Fruit fly (Drosophila melanogaster) whole organism, prepupa: ENCODE measurements around the gene Cp36.

Experiments used
- CG11762 ChIP-seq: fragments of 200-800 bp; sonication (Bioruptor generic); optimal IDR thresholded peaks from 3 replicates; lab custom pipeline; 2016; ENCODE audit warnings: missing biosample characterization, missing genetic modification characterization; ENCODE audit not compliant: insufficient read depth
- CG1621 ChIP-seq: fragments of 200-800 bp; sonication (Bioruptor generic); optimal IDR thresholded peaks from 3 replicates; lab custom pipeline; 2018; ENCODE audit warnings: missing biosample characterization, mild to moderate bottlenecking, missing genetic modification characterization
- CG16779 ChIP-seq: fragments of 200-800 bp; sonication (Bioruptor generic); optimal IDR thresholded peaks from 3 replicates; lab custom pipeline; 2017; ENCODE audit warnings: missing biosample characterization, mild to moderate bottlenecking, missing genetic modification characterization
- CG31627 ChIP-seq: fragments of 200-800 bp; sonication (Bioruptor generic); optimal IDR thresholded peaks from 3 replicates; lab custom pipeline; 2016; ENCODE audit warnings: missing biosample characterization, missing genetic modification characterization
- CG3919 ChIP-seq: fragments of 200-800 bp; sonication (Bioruptor generic); optimal IDR thresholded peaks from 3 replicates; lab custom pipeline; 2016; ENCODE audit warnings: missing biosample characterization, missing genetic modification characterization
- CG6163 ChIP-seq: fragments of 200-800 bp; sonication (Bioruptor generic); IDR thresholded peaks from 3 replicates; pipeline ENCODE4 v1.3.6; 2022; ENCODE audit warnings: missing biosample characterization, missing genetic modification characterization
- CG6808 ChIP-seq: fragments of 200-800 bp; sonication (Bioruptor generic); optimal IDR thresholded peaks from 3 replicates; lab custom pipeline; 2017; ENCODE audit warnings: missing biosample characterization, missing genetic modification characterization, mild to moderate bottlenecking, moderate library complexity, missing genetic modification reagents
- CG6854 ChIP-seq: fragments of 200-800 bp; sonication (Bioruptor generic); optimal IDR thresholded peaks from 2 replicates; lab custom pipeline; 2017; ENCODE audit warnings: missing biosample characterization, mild to moderate bottlenecking, missing genetic modification characterization
- CG7368 ChIP-seq: fragments of 200-800 bp; sonication (Bioruptor generic); optimal IDR thresholded peaks from 3 replicates; lab custom pipeline; 2016; ENCODE audit warnings: missing biosample characterization, missing genetic modification characterization
- CG8319 ChIP-seq: fragments of 200-800 bp; sonication (Bioruptor generic); optimal IDR thresholded peaks from 3 replicates; lab custom pipeline; 2016; ENCODE audit warnings: missing biosample characterization, missing genetic modification characterization
- CG8632 ChIP-seq: fragments of 200-800 bp; sonication (Bioruptor generic); optimal IDR thresholded peaks from 3 replicates; lab custom pipeline; 2016; ENCODE audit warnings: missing biosample characterization, missing genetic modification characterization
- CG9139 ChIP-seq: fragments of 200-800 bp; sonication (Bioruptor generic); optimal IDR thresholded peaks from 3 replicates; lab custom pipeline; 2017; ENCODE audit warnings: missing biosample characterization, mild to moderate bottlenecking, missing genetic modification characterization
- Eip78C ChIP-seq: fragments of 200-800 bp; sonication (Bioruptor generic); peaks from one replicate; lab custom pipeline; 2016; ENCODE audit warnings: missing biosample characterization, missing genetic modification characterization
- Eip93F ChIP-seq: fragments of 200-800 bp; sonication (Bioruptor generic); optimal IDR thresholded peaks from 2 replicates; lab custom pipeline; 2016; ENCODE audit warnings: missing biosample characterization, mild to moderate bottlenecking, missing genetic modification characterization
- Ets96B ChIP-seq: fragments of 200-800 bp; optimal IDR thresholded peaks from 2 replicates; lab custom pipeline; 2019; ENCODE audit warnings: missing biosample characterization, mild to moderate bottlenecking, missing genetic modification characterization, moderate library complexity
- Hr38 ChIP-seq: sonication (Bioruptor generic); optimal IDR thresholded peaks from 2 replicates; lab custom pipeline; 2016; ENCODE audit warnings: missing biosample characterization, missing genetic modification characterization
- Hr4 ChIP-seq: fragments of 200-800 bp; sonication (Bioruptor generic); optimal IDR thresholded peaks from 3 replicates; lab custom pipeline; 2016; ENCODE audit warnings: missing biosample characterization, missing genetic modification characterization
- Met ChIP-seq: fragments of 200-800 bp; sonication (Bioruptor generic); optimal IDR thresholded peaks from 3 replicates; lab custom pipeline; 2016; ENCODE audit warnings: missing biosample characterization, missing genetic modification characterization
- OdsH ChIP-seq: fragments of 200-800 bp; sonication (Bioruptor generic); optimal IDR thresholded peaks from 3 replicates; lab custom pipeline; 2016; ENCODE audit warnings: missing biosample characterization, missing genetic modification characterization
- Smox ChIP-seq: fragments of 200-800 bp; sonication (Bioruptor generic); optimal IDR thresholded peaks from 3 replicates; lab custom pipeline; 2016; ENCODE audit warnings: missing biosample characterization, missing genetic modification characterization
- Sox102F ChIP-seq: fragments of 200-800 bp; sonication (Bioruptor generic); optimal IDR thresholded peaks from 2 replicates; lab custom pipeline; 2016; ENCODE audit warnings: missing biosample characterization, mild to moderate bottlenecking, missing genetic modification characterization
- cyc ChIP-seq: fragments of 200-800 bp; sonication (Bioruptor generic); optimal IDR thresholded peaks from 3 replicates; lab custom pipeline; 2016; ENCODE audit warnings: missing biosample characterization, missing genetic modification characterization
- dac ChIP-seq: fragments of 200-800 bp; sonication (Bioruptor generic); optimal IDR thresholded peaks from 2 replicates; lab custom pipeline; 2017; ENCODE audit warnings: missing biosample characterization, mild to moderate bottlenecking, missing genetic modification characterization
- dsx ChIP-seq: fragments of 200-800 bp; optimal IDR thresholded peaks from 3 replicates; lab custom pipeline; 2019; ENCODE audit warnings: missing biosample characterization, mild to moderate bottlenecking, missing genetic modification characterization, moderate library complexity; ENCODE audit not compliant: poor library complexity, severe bottlenecking
- eg ChIP-seq: fragments of 200-800 bp; sonication (Bioruptor generic); IDR thresholded peaks from 3 replicates; pipeline ENCODE4 v1.3.6; 2022; ENCODE audit warnings: missing biosample characterization, missing genetic modification characterization
- lz ChIP-seq: fragments of 200-800 bp; sonication (Bioruptor generic); optimal IDR thresholded peaks from 3 replicates; lab custom pipeline; 2016; ENCODE audit warnings: missing biosample characterization, missing genetic modification characterization
- net ChIP-seq: fragments of 200-800 bp; sonication (Bioruptor generic); optimal IDR thresholded peaks from 3 replicates; lab custom pipeline; 2016; ENCODE audit warnings: missing biosample characterization, missing genetic modification characterization
- salr ChIP-seq, 2 experiments: fragments of 200-800 bp; sonication (Bioruptor generic); optimal IDR thresholded peaks; 3 replicates each; lab custom pipeline; 2016 to 2018; ENCODE audit warnings: missing biosample characterization in 2 of 2, missing genetic modification characterization in 2 of 2, mild to moderate bottlenecking in 1 of 2
- spab ChIP-seq: fragments of 200-800 bp; sonication (Bioruptor generic); optimal IDR thresholded peaks from 2 replicates; lab custom pipeline; 2017; ENCODE audit warnings: missing biosample characterization, mild to moderate bottlenecking, missing genetic modification characterization, missing genetic modification reagents
- ss ChIP-seq, 2 experiments: fragments of 200-800 bp; sonication (Bioruptor generic); optimal IDR thresholded peaks; 2 replicates in 1 of 2; 3 replicates in 1 of 2; lab custom pipeline; 2017 to 2018; ENCODE audit warnings: mild to moderate bottlenecking in 2 of 2, missing biosample characterization in 2 of 2, missing genetic modification characterization in 2 of 2, moderate library complexity in 1 of 2
- svp ChIP-seq: fragments of 200-800 bp; sonication (Bioruptor generic); peaks from one replicate; lab custom pipeline; 2016; ENCODE audit warnings: missing biosample characterization, missing genetic modification characterization

The Cp36 gene

dm6 chrX:8501374-8501773, 22.3 kb downstream of the Cp36 start:
- TF ChIP-seq salr (GFP tag; optimal IDR thresholded peaks at IDR 0.05; lab: Kevin White, UChicago): no peak
- TF ChIP-seq net (GFP tag; lab: Kevin White, UChicago): no peak
- TF ChIP-seq CG11762 (GFP tag; lab: Kevin White, UChicago): no peak
- no peak for TF ChIP-seq CG8632 (GFP tag; lab: Kevin White, UChicago)
- no peak for TF ChIP-seq Hr38 (GFP tag; lab: Kevin White, UChicago)
- no peak for TF ChIP-seq eg (GFP tag; lab: Robert Waterston, UW)
- TF ChIP-seq OdsH (GFP tag; lab: Kevin White, UChicago): no peak
- no peak for TF ChIP-seq CG7368 (GFP tag; lab: Kevin White, UChicago)
- TF ChIP-seq CG6163 (GFP tag; lab: Robert Waterston, UW): no peak
- no peak for TF ChIP-seq Eip78C
- TF ChIP-seq cyc (GFP tag; lab: Kevin White, UChicago): no peak
- TF ChIP-seq Smox (GFP tag; lab: Kevin White, UChicago): no peak
- no peak for TF ChIP-seq dac (GFP tag; lab: Kevin White, UChicago)
- TF ChIP-seq CG16779 (tag; lab: Kevin White, UChicago): no peak
- TF ChIP-seq dsx: no peak
- TF ChIP-seq, all 60 proteins: peak for 0

dm6 chrX:8502053-8502452, 22.9 kb downstream of the Cp36 start:
- TF ChIP-seq lz (no peak), Ets96B (tag; lab: Kevin White, UChicago) (no peak), Eip78C (peak; percentile 18), dac (GFP tag; lab: Kevin White, UChicago) (no peak), eg (GFP tag; lab: Robert Waterston, UW) (no peak), CG16779 (tag; lab: Kevin White, UChicago) (no peak), CG3919 (GFP tag; lab: Kevin White, UChicago) (no peak), Eip93F (GFP tag; lab: Kevin White, UChicago) (peak; percentile 49), CG9139 (no peak)

- TF ChIP-seq Eip78C (peak; percentile 28), svp (GFP tag; lab: Kevin White, UChicago) (peak; percentile 62), CG7368 (GFP tag; lab: Kevin White, UChicago) (no peak), ss (GFP tag; optimal IDR thresholded peaks at IDR 0.05; lab: Kevin White, UChicago) (no peak), Hr4 (GFP tag; lab: Kevin White, UChicago) (peak; percentile 4)
- TF ChIP-seq, all 60 proteins: peak for 3
These were observed 26.0 kb downstream of the Cp36 start for dm6 chrX:8505023-8505604.

- 0 out of 3 replicates have a peak, but pooled peaks have one; percentile 27 for TF ChIP-seq CG6163 (GFP tag; lab: Robert Waterston, UW)
- no peak for TF ChIP-seq CG31627 (GFP tag; lab: Kevin White, UChicago)
- no peak for TF ChIP-seq spab (GFP tag; lab: Kevin White, UChicago)
- TF ChIP-seq CG1621 (tag; lab: Kevin White, UChicago): no peak
- TF ChIP-seq Eip78C: peak; percentile 72
- TF ChIP-seq CG6808 (GFP tag; lab: Kevin White, UChicago): peak; percentile 20
- no peak for TF ChIP-seq net (GFP tag; lab: Kevin White, UChicago)
- TF ChIP-seq svp (GFP tag; lab: Kevin White, UChicago): peak; percentile 9
- no peak for TF ChIP-seq Met
- TF ChIP-seq CG6854: no peak
- TF ChIP-seq ss (GFP tag; optimal IDR thresholded peaks at IDR 0.05; lab: Kevin White, UChicago): peak; percentile 13 to 23
These were observed 31.6 kb downstream of the Cp36 start for dm6 chrX:8510731-8511130.

dm6 chrX:8512251-8512650, 33.1 kb downstream of the Cp36 start:
- TF ChIP-seq CG8319 (GFP tag; lab: Kevin White, UChicago): no peak
- no peak for TF ChIP-seq Sox102F (GFP tag; lab: Kevin White, UChicago)
